Fruit fly (Drosophila melanogaster): ENCODE results near the gene PolZ2.

dm6 chr3R:5621714-5622405, 33.2 kb downstream of the PolZ2 start:
- TF ChIP-seq spab (GFP tag; optimal IDR thresholded peaks at IDR 0.05) (peak; percentile 55), CG16779 (tag; optimal IDR thresholded peaks at IDR 0.05) (peak; percentile 22), Hr38 (GFP tag; optimal IDR thresholded peaks at IDR 0.05) (no peak), CG6163 (GFP tag; IDR thresholded peaks at IDR 0.05) (peak; percentile 15; the same call in 1 of the 3 replicates), CG11294 (GFP tag; IDR thresholded peaks at IDR 0.05) (no peak), CG1621 (tag; optimal IDR thresholded peaks at IDR 0.05) (peak; percentile 62), fkh (GFP tag; optimal IDR thresholded peaks at IDR 0.05) (no peak)

Measured in whole organism, prepupa.